In genomic region chr3L:21515823-21516715, dm6 we compare ENCODE assay signal across 5 fruit fly cellular contexts.
TF ChIP-seq lines count a peak whose summit lies in the region.

TSS of gene SAK (minus strand) at chr3L:21515887.
TSS of gene Cdk12 (plus strand) at chr3L:21516306.

TF ChIP-seq in whole organism, adult, 20 proteins besides CTCF, POLR2A, EP300 and RAD21 (continued from another document):
- TF ChIP-seq CG12768 (GFP tag; optimal IDR thresholded peaks at IDR 0.05; lab: Kevin White, UChicago), result peak; percentile 93
- TF ChIP-seq bab1 (GFP tag; optimal IDR thresholded peaks at IDR 0.05; lab: Kevin White, UChicago), result peak; percentile 91

TF ChIP-seq in whole organism, embryonic, 481 proteins besides CTCF, POLR2A, EP300 and RAD21 (continued from another document and continues in another):
- TF ChIP-seq jigr1 (GFP tag; IDR thresholded peaks at IDR 0.05; lab: Robert Waterston, UW) (peak; percentile 67; the same call in 2 of the 3 replicates), CG4730 (GFP tag; IDR thresholded peaks at IDR 0.05; lab: Robert Waterston, UW) (no peak; the same call in 1 of the 2 replicates), CG13287 (GFP tag; IDR thresholded peaks at IDR 0.05; lab: Robert Waterston, UW; ENCODE audit: partially characterized antibody) (peak; percentile 59), sr (GFP tag; IDR thresholded peaks at IDR 0.05; lab: Robert Waterston, UW) (peak; percentile 5; the same call in 1 of the 3 replicates), Fer1 (GFP tag; optimal IDR thresholded peaks at IDR 0.05; lab: Kevin White, UChicago) (peak; percentile 79), Hr3 (GFP tag; optimal IDR thresholded peaks at IDR 0.05; lab: Kevin White, UChicago) (peak; percentile 91), CG31224 (GFP tag; IDR thresholded peaks at IDR 0.05; lab: Robert Waterston, UW) (peak; percentile 78), pnt (GFP tag; optimal IDR thresholded peaks at IDR 0.05; lab: Kevin White, UChicago) (peak; percentile 71), Ssrp (tag; optimal IDR thresholded peaks at IDR 0.05; lab: Kevin White, UChicago) (peak; percentile 86), Gug (GFP tag; IDR thresholded peaks at IDR 0.05; lab: Robert Waterston, UW) (peak; percentile 87), yki (optimal IDR thresholded peaks at IDR 0.05; lab: Kevin White, UChicago) (no peak), CG10209 (GFP tag; optimal IDR thresholded peaks at IDR 0.05; lab: Kevin White, UChicago) (peak; percentile 87), CG33213 (GFP tag; optimal IDR thresholded peaks at IDR 0.05; lab: Kevin White, UChicago) (no peak), dmrt99B (tag; optimal IDR thresholded peaks at IDR 0.05; lab: Kevin White, UChicago) (peak; percentile 83), ato (GFP tag; IDR thresholded peaks at IDR 0.05; lab: Robert Waterston, UW; ENCODE audit: partially characterized antibody) (no peak), CG5953 (GFP tag; IDR thresholded peaks at IDR 0.05; lab: Robert Waterston, UW) (peak; percentile 38; the same call in 1 of the 2 replicates), run (tag; optimal IDR thresholded peaks at IDR 0.05; lab: Kevin White, UChicago) (peak; percentile 40), Ets65A (GFP tag; lab: Kevin White, UChicago) (peak; percentile 98), onecut (GFP tag; IDR thresholded peaks at IDR 0.05; lab: Robert Waterston, UW) (0 out of 2 replicates have a peak, but pooled peaks have one; percentile 34), CG3163 (GFP tag; optimal IDR thresholded peaks at IDR 0.05; lab: Kevin White, UChicago) (peak; percentile 23), CG16863 (GFP tag; optimal IDR thresholded peaks at IDR 0.05; lab: Kevin White, UChicago) (peak; percentile 54), slou (GFP tag; optimal IDR thresholded peaks at IDR 0.05; lab: Kevin White, UChicago) (peak; percentile 82), CG10543 (GFP tag; optimal IDR thresholded peaks at IDR 0.05; lab: Kevin White, UChicago) (peak; percentile 95), Fer2 (tag; optimal IDR thresholded peaks at IDR 0.05; lab: Kevin White, UChicago) (peak; percentile 73), CG2116 (GFP tag; optimal IDR thresholded peaks at IDR 0.05; lab: Kevin White, UChicago) (peak; percentile 74), CG9876 (GFP tag; optimal IDR thresholded peaks at IDR 0.05; lab: Kevin White, UChicago) (peak; percentile 60), CG15696 (tag; optimal IDR thresholded peaks at IDR 0.05; lab: Kevin White, UChicago) (peak; percentile 85), CG6654 (GFP tag; optimal IDR thresholded peaks at IDR 0.05; lab: Kevin White, UChicago) (peak; percentile 68), CG3065 (GFP tag; optimal IDR thresholded peaks at IDR 0.05; lab: Kevin White, UChicago) (peak; percentile 58), CG10565 (GFP tag; optimal IDR thresholded peaks at IDR 0.05; lab: Kevin White, UChicago) (peak; percentile 38), corto (GFP tag; optimal IDR thresholded peaks at IDR 0.05; lab: Kevin White, UChicago) (no peak)

TF ChIP-seq in whole organism, prepupa, 60 proteins besides CTCF, POLR2A, EP300 and RAD21 (continued from another document and continues in another):
- TF ChIP-seq eg (GFP tag; IDR thresholded peaks at IDR 0.05; lab: Robert Waterston, UW), result peak; percentile 83
- no peak for TF ChIP-seq CG16779 (tag; optimal IDR thresholded peaks at IDR 0.05; lab: Kevin White, UChicago)
- TF ChIP-seq lz (GFP tag; optimal IDR thresholded peaks at IDR 0.05; lab: Kevin White, UChicago), result peak; percentile 67
- peak; percentile 60 for TF ChIP-seq fkh (GFP tag; optimal IDR thresholded peaks at IDR 0.05; lab: Kevin White, UChicago)
- peak; percentile 79 for TF ChIP-seq CG8119 (GFP tag; IDR thresholded peaks at IDR 0.05; lab: Robert Waterston, UW)
- peak; percentile 35 for TF ChIP-seq CG1621 (tag; optimal IDR thresholded peaks at IDR 0.05; lab: Kevin White, UChicago)
- peak; percentile 82 for TF ChIP-seq esn (GFP tag; optimal IDR thresholded peaks at IDR 0.05; lab: Kevin White, UChicago)
- TF ChIP-seq Sox102F (GFP tag; optimal IDR thresholded peaks at IDR 0.05; lab: Kevin White, UChicago), result peak; percentile 83
- peak; percentile 66 for TF ChIP-seq Eip75B (GFP tag; optimal IDR thresholded peaks at IDR 0.05; lab: Kevin White, UChicago)
- TF ChIP-seq Hr39 (GFP tag; optimal IDR thresholded peaks at IDR 0.05; lab: Kevin White, UChicago), result peak; percentile 74
- TF ChIP-seq Gug (GFP tag; IDR thresholded peaks at IDR 0.05; lab: Robert Waterston, UW), result peak; percentile 64
- TF ChIP-seq ss (GFP tag; optimal IDR thresholded peaks at IDR 0.05; lab: Kevin White, UChicago), result peak; percentile 59 to 75
- peak; percentile 67 for TF ChIP-seq spab (GFP tag; optimal IDR thresholded peaks at IDR 0.05; lab: Kevin White, UChicago)
- peak; percentile 69 for TF ChIP-seq Blimp-1 (GFP tag; optimal IDR thresholded peaks at IDR 0.05; lab: Kevin White, UChicago)
- peak; percentile 75 for TF ChIP-seq CG15336 (GFP tag; IDR thresholded peaks at IDR 0.05; lab: Robert Waterston, UW)
- peak; percentile 26 to 84 for TF ChIP-seq salr (GFP tag; optimal IDR thresholded peaks at IDR 0.05; lab: Kevin White, UChicago)
- peak; percentile 71 for TF ChIP-seq Eip93F (GFP tag; optimal IDR thresholded peaks at IDR 0.05; lab: Kevin White, UChicago)
- TF ChIP-seq fd85E (GFP tag; optimal IDR thresholded peaks at IDR 0.05; lab: Kevin White, UChicago), result peak; percentile 9
- TF ChIP-seq CG11294 (GFP tag; IDR thresholded peaks at IDR 0.05; lab: Robert Waterston, UW), result peak; percentile 76
- TF ChIP-seq Sox15 (GFP tag; optimal IDR thresholded peaks at IDR 0.05; lab: Kevin White, UChicago), result peak; percentile 80
- TF ChIP-seq CG11762 (GFP tag; optimal IDR thresholded peaks at IDR 0.05; lab: Kevin White, UChicago; ENCODE audit: insufficient read depth), result peak; percentile 74
- peak; percentile 75 for TF ChIP-seq CG7368 (GFP tag; optimal IDR thresholded peaks at IDR 0.05; lab: Kevin White, UChicago)
- no peak for TF ChIP-seq svp (GFP tag; lab: Kevin White, UChicago)
- TF ChIP-seq CG6163 (GFP tag; IDR thresholded peaks at IDR 0.05; lab: Robert Waterston, UW), result peak; percentile 79
- TF ChIP-seq CG9139 (GFP tag; optimal IDR thresholded peaks at IDR 0.05; lab: Kevin White, UChicago), result peak; percentile 49
- peak; percentile 80 for TF ChIP-seq net (GFP tag; optimal IDR thresholded peaks at IDR 0.05; lab: Kevin White, UChicago)
- TF ChIP-seq CG8319 (GFP tag; optimal IDR thresholded peaks at IDR 0.05; lab: Kevin White, UChicago), result peak; percentile 75
- TF ChIP-seq vri (GFP tag; optimal IDR thresholded peaks at IDR 0.05; lab: Kevin White, UChicago), result peak; percentile 23
- TF ChIP-seq achi (GFP tag; optimal IDR thresholded peaks at IDR 0.05; lab: Kevin White, UChicago), result peak; percentile 83
- peak; percentile 88 for TF ChIP-seq OdsH (GFP tag; optimal IDR thresholded peaks at IDR 0.05; lab: Kevin White, UChicago)
- no peak for TF ChIP-seq CG6276 (GFP tag; optimal IDR thresholded peaks at IDR 0.05; lab: Kevin White, UChicago)
- peak; percentile 77 for TF ChIP-seq dsx (GFP tag; optimal IDR thresholded peaks at IDR 0.05; lab: Kevin White, UChicago; ENCODE audit: poor library complexity, severe bottlenecking)
- TF ChIP-seq CG32006 (GFP tag; optimal IDR thresholded peaks at IDR 0.05; lab: Kevin White, UChicago), result peak; percentile 89

TF ChIP-seq in whole organism, pupa, 21 proteins besides CTCF, POLR2A, EP300 and RAD21 (continued from another document):
- TF ChIP-seq CG13204 (GFP tag; optimal IDR thresholded peaks at IDR 0.05; lab: Kevin White, UChicago), result no peak

TF ChIP-seq in whole organism, wandering third instar larva, 38 proteins besides CTCF, POLR2A, EP300 and RAD21 (continued from another document):
- TF ChIP-seq sage (GFP tag; optimal IDR thresholded peaks at IDR 0.05; lab: Kevin White, UChicago), result peak; percentile 55
- no peak for TF ChIP-seq Abd-B (GFP tag; optimal IDR thresholded peaks at IDR 0.05; lab: Kevin White, UChicago)
- TF ChIP-seq Sp1 (GFP tag; optimal IDR thresholded peaks at IDR 0.05; lab: Kevin White, UChicago), result peak; percentile 87
- no peak for TF ChIP-seq Vsx2 (GFP tag; optimal IDR thresholded peaks at IDR 0.05; lab: Kevin White, UChicago; ENCODE audit: partially characterized antibody)
- peak; percentile 64 for TF ChIP-seq Hr78 (GFP tag; optimal IDR thresholded peaks at IDR 0.05; lab: Kevin White, UChicago)
- peak; percentile 55 for TF ChIP-seq woc (GFP tag; optimal IDR thresholded peaks at IDR 0.05; lab: Kevin White, UChicago)
- TF ChIP-seq sv (GFP tag; optimal IDR thresholded peaks at IDR 0.05; lab: Kevin White, UChicago), result peak; percentile 79
- peak; percentile 80 for TF ChIP-seq dmrt93B (GFP tag; optimal IDR thresholded peaks at IDR 0.05; lab: Kevin White, UChicago)
- no peak for TF ChIP-seq tai (GFP tag; optimal IDR thresholded peaks at IDR 0.05; lab: Kevin White, UChicago)
- TF ChIP-seq fru (GFP tag; optimal IDR thresholded peaks at IDR 0.05; lab: Kevin White, UChicago), result peak; percentile 79
- peak; percentile 82 for TF ChIP-seq Hr83 (GFP tag; optimal IDR thresholded peaks at IDR 0.05; lab: Kevin White, UChicago; ENCODE audit: poor library complexity, severe bottlenecking)
- peak; percentile 62 for TF ChIP-seq Jra (GFP tag; optimal IDR thresholded peaks at IDR 0.05; lab: Kevin White, UChicago)
- peak; percentile 77 for TF ChIP-seq OdsH (GFP tag; optimal IDR thresholded peaks at IDR 0.05; lab: Kevin White, UChicago)
- peak in 1 of 2 experiments; percentile 89 for TF ChIP-seq foxo (GFP tag; optimal IDR thresholded peaks at IDR 0.05; lab: Kevin White, UChicago)
